Fruit fly (Drosophila melanogaster) whole organism, embryonic: ENCODE results near the gene CG31826.
A peak's percentile ranks its signal among the peaks of the same experiment; 100 is the strongest.

ENCODE experiments used
- Adf1 ChIP-seq: fragments of 200-800 bp; sonication (Bioruptor generic); IDR thresholded peaks from 2 replicates; pipeline ENCODE4 v1.3.6; 2022; ENCODE audit warnings: missing biosample characterization, missing genetic modification characterization
- Atf6 ChIP-seq: fragments of 200-800 bp; sonication (Bioruptor generic); IDR thresholded peaks from 2 replicates; pipeline ENCODE4 v1.3.6; 2022; ENCODE audit warnings: missing biosample characterization, missing genetic modification characterization
- Bgb ChIP-seq: fragments of 200-800 bp; sonication (Bioruptor generic); IDR thresholded peaks from 2 replicates; pipeline ENCODE4 v1.3.6; 2022; ENCODE audit warnings: missing biosample characterization, missing genetic modification characterization; ENCODE audit not compliant: partially characterized antibody
- CG14710 ChIP-seq: fragments of 200-800 bp; sonication (Bioruptor generic); optimal IDR thresholded peaks from 3 replicates; lab custom pipeline; 2019; ENCODE audit warnings: missing biosample characterization, mild to moderate bottlenecking, missing genetic modification characterization, moderate library complexity
- CG14860 ChIP-seq: fragments of 200-800 bp; sonication (Bioruptor generic); IDR thresholded peaks from 3 replicates; pipeline ENCODE4 v1.3.6; 2022; ENCODE audit warnings: missing biosample characterization, missing genetic modification characterization; ENCODE audit not compliant: partially characterized antibody
- CG15073 ChIP-seq: fragments of 200-800 bp; sonication (Bioruptor generic); optimal IDR thresholded peaks from 2 replicates; lab custom pipeline; 2016; ENCODE audit warnings: missing biosample characterization, missing genetic modification characterization
- CG1529 ChIP-seq: fragments of 200-800 bp; sonication (Bioruptor generic); optimal IDR thresholded peaks from 3 replicates; lab custom pipeline; 2018; ENCODE audit warnings: missing biosample characterization, missing genetic modification characterization
- CG16779 ChIP-seq: fragments of 200-800 bp; sonication (Bioruptor generic); IDR thresholded peaks from 2 replicates; pipeline ENCODE4 v1.3.6; 2022; ENCODE audit warnings: missing biosample characterization, missing genetic modification characterization
- CG17568 ChIP-seq: fragments of 200-800 bp; sonication (Bioruptor generic); optimal IDR thresholded peaks from 2 replicates; lab custom pipeline; 2018; ENCODE audit warnings: missing biosample characterization, mild to moderate bottlenecking, missing genetic modification characterization, moderate library complexity
- CG18619 ChIP-seq: fragments of 200-800 bp; sonication (Bioruptor generic); optimal IDR thresholded peaks from 3 replicates; lab custom pipeline; 2017; ENCODE audit warnings: missing biosample characterization, mild to moderate bottlenecking, missing genetic modification characterization
- CG2120 ChIP-seq: fragments of 200-800 bp; sonication (Bioruptor generic); optimal IDR thresholded peaks from 3 replicates; lab custom pipeline; 2016; ENCODE audit warnings: missing biosample characterization, missing genetic modification characterization
- CG34224 ChIP-seq: fragments of 200-800 bp; sonication (Bioruptor generic); IDR thresholded peaks from 3 replicates; pipeline ENCODE4 v1.3.6; 2022; ENCODE audit warnings: missing biosample characterization, missing genetic modification characterization; ENCODE audit not compliant: partially characterized antibody
- CG6689 ChIP-seq: fragments of 200-800 bp; sonication (Bioruptor generic); IDR thresholded peaks from 2 replicates; pipeline ENCODE4 v1.3.6; 2022; ENCODE audit warnings: missing biosample characterization, missing genetic modification characterization
- CG8478 ChIP-seq: fragments of >200 bp; optimal IDR thresholded peaks from 2 replicates; lab custom pipeline; 2018
- CG9932 ChIP-seq: fragments of 200-800 bp; sonication (Bioruptor generic); IDR thresholded peaks from 2 replicates; pipeline ENCODE4 v1.3.6; 2022; ENCODE audit warnings: missing biosample characterization, missing genetic modification characterization
- CTCF ChIP-seq: fragments of 200-800 bp; sonication (Bioruptor generic); optimal IDR thresholded peaks from 2 replicates; lab custom pipeline; 2017; ENCODE audit warnings: missing biosample characterization, mild to moderate bottlenecking, missing genetic modification characterization, moderate library complexity
- E2f1 ChIP-seq: fragments of 200-800 bp; sonication (Bioruptor generic); IDR thresholded peaks from 2 replicates; pipeline ENCODE4 v1.3.6; 2022; ENCODE audit warnings: missing biosample characterization, missing genetic modification characterization
- E2f2 ChIP-seq: fragments of 200-800 bp; sonication (Bioruptor generic); IDR thresholded peaks from 2 replicates; pipeline ENCODE4 v1.3.6; 2022; ENCODE audit warnings: missing biosample characterization, missing genetic modification characterization
- HHEX ChIP-seq: fragments of 200-800 bp; sonication (Bioruptor generic); optimal IDR thresholded peaks from 3 replicates; lab custom pipeline; 2017; ENCODE audit warnings: missing biosample characterization, mild to moderate bottlenecking, missing genetic modification characterization, missing genetic modification reagents
- Hand ChIP-seq: fragments of 200-800 bp; sonication (Bioruptor generic); optimal IDR thresholded peaks from 2 replicates; lab custom pipeline; 2017; ENCODE audit warnings: mild to moderate bottlenecking, missing biosample characterization, missing genetic modification reagents, missing genetic modification characterization
- Hr78 ChIP-seq, 2 experiments: fragments of 200-800 bp in 1 of 2; fragments of >200 bp in 1 of 2; sonication (Bioruptor generic) in 1 of 2; optimal IDR thresholded peaks; 2 replicates each; lab custom pipeline; 2017 to 2019; ENCODE audit warnings: missing biosample characterization in 2 of 2, missing genetic modification characterization in 2 of 2, mild to moderate bottlenecking in 1 of 2, moderate library complexity in 1 of 2
- Lpt ChIP-seq: fragments of >200 bp; optimal IDR thresholded peaks from 2 replicates; lab custom pipeline; 2018; ENCODE audit warnings: missing biosample characterization, missing genetic modification characterization
- Med ChIP-seq: fragments of 200-800 bp; sonication (Bioruptor generic); peaks from one replicate; lab custom pipeline; 2016; ENCODE audit warnings: missing biosample characterization, missing genetic modification characterization, mild to moderate bottlenecking, inconsistent platforms, moderate library complexity
- NC2β ChIP-seq: fragments of 200-800 bp; sonication (Bioruptor generic); optimal IDR thresholded peaks from 2 replicates; lab custom pipeline; 2016; ENCODE audit warnings: missing biosample characterization, missing genetic modification characterization
- NFAT ChIP-seq: fragments of 200-800 bp; sonication (Bioruptor generic); IDR thresholded peaks from 2 replicates; pipeline ENCODE4 v1.3.6; 2022; ENCODE audit warnings: missing biosample characterization, missing genetic modification characterization
- Pdp1 ChIP-seq, 2 experiments: fragments of 200-800 bp; sonication (Bioruptor generic); optimal IDR thresholded peaks; 3 replicates each; lab custom pipeline; 2016; ENCODE audit warnings: missing biosample characterization in 2 of 2, missing genetic modification characterization in 2 of 2, mild to moderate bottlenecking in 1 of 2, moderate library complexity in 1 of 2
- Scr ChIP-seq: fragments of 200-800 bp; sonication (Bioruptor generic); IDR thresholded peaks from 2 replicates; pipeline ENCODE4 v1.3.6; 2022; ENCODE audit warnings: missing biosample characterization, missing genetic modification characterization; ENCODE audit not compliant: partially characterized antibody
- abd-A ChIP-seq: fragments of 200-800 bp; sonication (Bioruptor generic); optimal IDR thresholded peaks from 3 replicates; lab custom pipeline; 2019; ENCODE audit warnings: missing biosample characterization, mild to moderate bottlenecking, missing genetic modification characterization, moderate library complexity
- ac ChIP-seq: fragments of 200-800 bp; sonication (Bioruptor generic); optimal IDR thresholded peaks from 3 replicates; lab custom pipeline; 2017; ENCODE audit warnings: missing biosample characterization, mild to moderate bottlenecking, missing genetic modification characterization
- ash1 ChIP-seq: fragments of 200-800 bp; sonication (Bioruptor generic); optimal IDR thresholded peaks from 2 replicates; lab custom pipeline; 2018; ENCODE audit warnings: missing biosample characterization, mild to moderate bottlenecking, missing genetic modification characterization
- bowl ChIP-seq: fragments of 200-800 bp; sonication (Bioruptor generic); IDR thresholded peaks from 2 replicates; pipeline ENCODE4 v1.3.6; 2022; ENCODE audit warnings: missing biosample characterization, missing genetic modification characterization
- chinmo ChIP-seq: fragments of 200-800 bp; sonication (Bioruptor generic); IDR thresholded peaks from 4 replicates; pipeline ENCODE4 v1.3.6; 2022; ENCODE audit warnings: missing biosample characterization, missing genetic modification characterization; ENCODE audit not compliant: partially characterized antibody
- dmrt11E ChIP-seq: fragments of 200-800 bp; sonication (Bioruptor generic); optimal IDR thresholded peaks from 3 replicates; lab custom pipeline; 2018; ENCODE audit warnings: missing biosample characterization, mild to moderate bottlenecking, missing genetic modification characterization, moderate library complexity
- gro ChIP-seq: fragments of 200-800 bp; sonication (Bioruptor generic); optimal IDR thresholded peaks from 2 replicates; lab custom pipeline; 2016; ENCODE audit warnings: missing biosample characterization, missing genetic modification characterization
- kah ChIP-seq: fragments of 200-800 bp; sonication (Bioruptor generic); optimal IDR thresholded peaks from 2 replicates; lab custom pipeline; 2018; ENCODE audit warnings: missing biosample characterization, mild to moderate bottlenecking, missing genetic modification characterization
- lab ChIP-seq: fragments of 200-800 bp; sonication (Bioruptor generic); optimal IDR thresholded peaks from 3 replicates; lab custom pipeline; 2017; ENCODE audit warnings: missing biosample characterization, missing genetic modification characterization, mild to moderate bottlenecking, moderate library complexity, missing genetic modification reagents
- lilli ChIP-seq: fragments of 200-800 bp; sonication (Bioruptor generic); optimal IDR thresholded peaks from 3 replicates; lab custom pipeline; 2016; ENCODE audit warnings: missing biosample characterization, missing genetic modification characterization
- mam ChIP-seq: fragments of 200-800 bp; sonication (Bioruptor generic); optimal IDR thresholded peaks from 3 replicates; lab custom pipeline; 2016; ENCODE audit warnings: missing biosample characterization, missing genetic modification characterization
- peb ChIP-seq: fragments of 200-800 bp; sonication (Bioruptor generic); IDR thresholded peaks from 2 replicates; pipeline ENCODE4 v1.3.6; 2022; ENCODE audit warnings: missing biosample characterization, missing genetic modification characterization
- pfk ChIP-seq: fragments of 200-800 bp; sonication (Bioruptor generic); optimal IDR thresholded peaks from 2 replicates; lab custom pipeline; 2018; ENCODE audit warnings: missing biosample characterization, mild to moderate bottlenecking, missing genetic modification characterization, moderate library complexity
- run ChIP-seq: fragments of 200-800 bp; sonication (Bioruptor generic); optimal IDR thresholded peaks from 3 replicates; lab custom pipeline; 2018; ENCODE audit warnings: missing biosample characterization, mild to moderate bottlenecking, missing genetic modification characterization
- salm ChIP-seq: fragments of 200-800 bp; sonication (Bioruptor generic); optimal IDR thresholded peaks from 2 replicates; lab custom pipeline; 2018; ENCODE audit warnings: missing biosample characterization, mild to moderate bottlenecking, missing genetic modification characterization
- sc ChIP-seq, 3 experiments: fragments of >200 bp in 2 of 3; fragments of 200-800 bp in 1 of 3; sonication (Bioruptor generic) in 1 of 3; optimal IDR thresholded peaks; 2 replicates in 2 of 3; 3 replicates in 1 of 3; lab custom pipeline; 2017; ENCODE audit warnings: mild to moderate bottlenecking in 1 of 3, missing biosample characterization in 1 of 3, missing genetic modification characterization in 1 of 3, missing genetic modification reagents in 1 of 3
- sd ChIP-seq: fragments of 200-800 bp; sonication (Bioruptor generic); optimal IDR thresholded peaks from 3 replicates; lab custom pipeline; 2018; ENCODE audit warnings: missing biosample characterization, mild to moderate bottlenecking, missing genetic modification characterization, moderate library complexity
- seq ChIP-seq: fragments of 200-800 bp; sonication (Bioruptor generic); IDR thresholded peaks from 2 replicates; pipeline ENCODE4 v1.3.6; 2022; ENCODE audit warnings: missing biosample characterization, missing genetic modification characterization
- slou ChIP-seq: fragments of 200-800 bp; sonication (Bioruptor generic); optimal IDR thresholded peaks from 3 replicates; lab custom pipeline; 2016; ENCODE audit warnings: missing biosample characterization, missing genetic modification characterization
- sug ChIP-seq: fragments of 200-800 bp; optimal IDR thresholded peaks from 2 replicates; lab custom pipeline; 2019; ENCODE audit warnings: missing biosample characterization, mild to moderate bottlenecking, missing genetic modification characterization, moderate library complexity
- tgo ChIP-seq: fragments of 200-800 bp; sonication (Bioruptor generic); IDR thresholded peaks from 3 replicates; pipeline ENCODE4 v1.3.6; 2022; ENCODE audit warnings: missing biosample characterization, missing genetic modification characterization
- zfh2 ChIP-seq: fragments of 200-800 bp; sonication (Bioruptor generic); optimal IDR thresholded peaks from 2 replicates; lab custom pipeline; 2016; ENCODE audit warnings: missing biosample characterization, missing genetic modification characterization

Gene CG31826

dm6 chr2L:15746600-15747393 lies 26.1 kb downstream of the CG31826 start (continued):
- TF ChIP-seq Pdp1 (GFP tag; optimal IDR thresholded peaks at IDR 0.05; lab: Kevin White, UChicago): peak; percentile 25 to 44
- peak; percentile 48 for TF ChIP-seq CTCF (GFP tag; lab: Kevin White, UChicago)
- TF ChIP-seq CG16779 (GFP tag; lab: Robert Waterston, UW): no peak
- TF ChIP-seq Bgb (GFP tag; lab: Robert Waterston, UW): no peak
- peak; percentile 88 for TF ChIP-seq lab (GFP tag; lab: Kevin White, UChicago)
- TF ChIP-seq kah: peak; percentile 97
- TF ChIP-seq salm (tag; lab: Kevin White, UChicago): peak; percentile 80
- no peak for TF ChIP-seq abd-A
- TF ChIP-seq ac: peak; percentile 74
- TF ChIP-seq lilli: peak; percentile 58
- TF ChIP-seq sd (tag; lab: Kevin White, UChicago): peak; percentile 66
- no peak for TF ChIP-seq pfk (GFP tag; lab: Kevin White, UChicago)
- no peak for TF ChIP-seq gro (GFP tag; lab: Kevin White, UChicago)
- peak; percentile 79 for TF ChIP-seq Hand (GFP tag; lab: Kevin White, UChicago)
- TF ChIP-seq CG9932: peak; percentile 71
- TF ChIP-seq Atf6: peak; percentile 59; the same call in 1 of the 2 replicates
- TF ChIP-seq chinmo: no peak
- TF ChIP-seq CG14860 (GFP tag; lab: Robert Waterston, UW): no peak
- TF ChIP-seq CG2120 (GFP tag; lab: Kevin White, UChicago): peak; percentile 57
- peak; percentile 39; the same call in 1 of the 2 replicates for TF ChIP-seq E2f1 (GFP tag; lab: Robert Waterston, UW)
- TF ChIP-seq CG18619 (GFP tag; lab: Kevin White, UChicago): peak; percentile 92
- peak; percentile 85 for TF ChIP-seq tgo (GFP tag; lab: Robert Waterston, UW)
- TF ChIP-seq Adf1 (GFP tag; lab: Robert Waterston, UW): peak; percentile 51
- peak; percentile 91 for TF ChIP-seq HHEX (GFP tag; lab: Kevin White, UChicago)
- TF ChIP-seq CG1529 (GFP tag; lab: Kevin White, UChicago): peak; percentile 84
- TF ChIP-seq CG15073 (GFP tag; lab: Kevin White, UChicago): peak; percentile 48
- peak; percentile 59 for TF ChIP-seq Med
- TF ChIP-seq CG17568 (GFP tag; lab: Kevin White, UChicago): peak; percentile 35
- peak; percentile 62 for TF ChIP-seq NFAT
- TF ChIP-seq zfh2 (GFP tag; lab: Kevin White, UChicago): peak; percentile 37
- no peak for TF ChIP-seq CG8478 (lab: Kevin White, UChicago)
- TF ChIP-seq dmrt11E: peak; percentile 97
- peak; percentile 71 for TF ChIP-seq seq (GFP tag; lab: Robert Waterston, UW)
- TF ChIP-seq E2f2 (GFP tag; lab: Robert Waterston, UW): peak; percentile 54; the same call in 1 of the 2 replicates
- TF ChIP-seq sug: peak; percentile 92
- peak; percentile 21; the same call in 1 of the 2 replicates for TF ChIP-seq peb (GFP tag; lab: Robert Waterston, UW)
- no peak for TF ChIP-seq bowl (GFP tag; lab: Robert Waterston, UW)
- TF ChIP-seq slou: peak; percentile 71
- peak in 1 of 2 experiments; percentile 71 for TF ChIP-seq Hr78 (GFP tag; optimal IDR thresholded peaks at IDR 0.05; lab: Kevin White, UChicago)
- peak; percentile 17 for TF ChIP-seq mam (GFP tag; lab: Kevin White, UChicago)
- TF ChIP-seq CG34224 (GFP tag; lab: Robert Waterston, UW): no peak
- TF ChIP-seq CG6689 (GFP tag; lab: Robert Waterston, UW): peak; percentile 92
- TF ChIP-seq CG14710 (tag; lab: Kevin White, UChicago): peak; percentile 97
- no peak for TF ChIP-seq NC2β (GFP tag; lab: Kevin White, UChicago)
- no peak for TF ChIP-seq sc (optimal IDR thresholded peaks at IDR 0.05; lab: Kevin White, UChicago)
- peak; percentile 93 for TF ChIP-seq sc (GFP tag; optimal IDR thresholded peaks at IDR 0.05; lab: Kevin White, UChicago)
- no peak for TF ChIP-seq Lpt (GFP tag; lab: Kevin White, UChicago)
- TF ChIP-seq ash1 (GFP tag; lab: Kevin White, UChicago): no peak
- TF ChIP-seq run: peak; percentile 84
- TF ChIP-seq Scr (GFP tag; lab: Robert Waterston, UW): 0 out of 2 replicates have a peak, but pooled peaks have one; percentile 32
